Worm (Caenorhabditis elegans): ENCODE data around the gene K02D10.8.
A peak's percentile ranks its signal among the peaks of the same experiment; 100 is the strongest.

K02D10.8 gene

ce11 chrIII:8786077-8786476 is at the start of gene K02D10.8:
K02D10.8 (plus strand) TSS chrIII:8786377.
- TF ChIP-seq him-1 (tag; optimal IDR thresholded peaks at IDR 0.05) (no peak), W03F9.2 (tag; optimal IDR thresholded peaks at IDR 0.05) (no peak), dao-5 (tag; optimal IDR thresholded peaks at IDR 0.05) (no peak)

- TF ChIP-seq dao-5 (tag; optimal IDR thresholded peaks at IDR 0.05) = no peak
- TF ChIP-seq him-1 (tag; optimal IDR thresholded peaks at IDR 0.05) = no peak
- no peak for TF ChIP-seq W03F9.2 (tag; optimal IDR thresholded peaks at IDR 0.05)
Measured at ce11 chrIII:8737391-8737790, 48.8 kb upstream of the K02D10.8 start.

ce11 chrIII:8738289-8738688 is 47.9 kb upstream of the K02D10.8 start:
- TF ChIP-seq dao-5 (tag; optimal IDR thresholded peaks at IDR 0.05) = no peak
- no peak for TF ChIP-seq him-1 (tag; optimal IDR thresholded peaks at IDR 0.05)
- no peak for TF ChIP-seq W03F9.2 (tag; optimal IDR thresholded peaks at IDR 0.05)

ce11 chrIII:8739126-8739525 is 47.1 kb upstream of the K02D10.8 start:
- TF ChIP-seq W03F9.2 (tag; optimal IDR thresholded peaks at IDR 0.05) = no peak
- no peak for TF ChIP-seq dao-5 (tag; optimal IDR thresholded peaks at IDR 0.05)
- no peak for TF ChIP-seq him-1 (tag; optimal IDR thresholded peaks at IDR 0.05)

ce11 chrIII:8739786-8740185 is 46.4 kb upstream of the K02D10.8 start:
- TF ChIP-seq W03F9.2 (tag; optimal IDR thresholded peaks at IDR 0.05) (no peak), dao-5 (tag; optimal IDR thresholded peaks at IDR 0.05) (no peak), him-1 (tag; optimal IDR thresholded peaks at IDR 0.05) (no peak)

- TF ChIP-seq W03F9.2 (tag; optimal IDR thresholded peaks at IDR 0.05) (peak; percentile 91), dao-5 (tag; optimal IDR thresholded peaks at IDR 0.05) (no peak), him-1 (tag; optimal IDR thresholded peaks at IDR 0.05) (peak; percentile 93)
Measured at ce11 chrIII:8741276-8741860, 44.8 kb upstream of the K02D10.8 start, which contains the start of gene pdhk-2. pdhk-2 (minus strand) TSS chrIII:8741412.

- TF ChIP-seq W03F9.2 (tag; optimal IDR thresholded peaks at IDR 0.05) = no peak
Measured at ce11 chrIII:8741955-8742354, 44.2 kb upstream of the K02D10.8 start.

ce11 chrIII:8742584-8742983 is 43.6 kb upstream of the K02D10.8 start:
- TF ChIP-seq him-1 (tag; optimal IDR thresholded peaks at IDR 0.05) (no peak), W03F9.2 (tag; optimal IDR thresholded peaks at IDR 0.05) (no peak), dao-5 (tag; optimal IDR thresholded peaks at IDR 0.05) (no peak)

- no peak for TF ChIP-seq dao-5 (tag; optimal IDR thresholded peaks at IDR 0.05)
- TF ChIP-seq W03F9.2 (tag; optimal IDR thresholded peaks at IDR 0.05) = no peak
- TF ChIP-seq him-1 (tag; optimal IDR thresholded peaks at IDR 0.05) = no peak
Measured at ce11 chrIII:8743796-8744404, 42.3 kb upstream of the K02D10.8 start, which contains the start of gene ZK370.6. ZK370.6 (minus strand) TSS chrIII:8743846.

ce11 chrIII:8744765-8745164 is 41.4 kb upstream of the K02D10.8 start:
- TF ChIP-seq him-1 (tag; optimal IDR thresholded peaks at IDR 0.05) (no peak), W03F9.2 (tag; optimal IDR thresholded peaks at IDR 0.05) (no peak), dao-5 (tag; optimal IDR thresholded peaks at IDR 0.05) (no peak)

- TF ChIP-seq W03F9.2 (tag; optimal IDR thresholded peaks at IDR 0.05) (no peak), him-1 (tag; optimal IDR thresholded peaks at IDR 0.05) (no peak), dao-5 (tag; optimal IDR thresholded peaks at IDR 0.05) (no peak)
Measured at ce11 chrIII:8745214-8745613, 41.0 kb upstream of the K02D10.8 start.

- no peak for TF ChIP-seq W03F9.2 (tag; optimal IDR thresholded peaks at IDR 0.05)
- TF ChIP-seq dao-5 (tag; optimal IDR thresholded peaks at IDR 0.05) = no peak
- no peak for TF ChIP-seq him-1 (tag; optimal IDR thresholded peaks at IDR 0.05)
Measured at ce11 chrIII:8748620-8749019, 37.6 kb upstream of the K02D10.8 start.

- TF ChIP-seq W03F9.2 (tag; optimal IDR thresholded peaks at IDR 0.05) (no peak), him-1 (tag; optimal IDR thresholded peaks at IDR 0.05) (no peak), dao-5 (tag; optimal IDR thresholded peaks at IDR 0.05) (no peak)
Measured at ce11 chrIII:8749487-8749886, 36.7 kb upstream of the K02D10.8 start, which contains the start of gene sma-2. sma-2 (plus strand) TSS chrIII:8749680.

- TF ChIP-seq him-1 (tag; optimal IDR thresholded peaks at IDR 0.05) = no peak
Measured at ce11 chrIII:8750606-8751005, 35.6 kb upstream of the K02D10.8 start, which contains the start of gene ugtp-1. ugtp-1 (minus strand) TSS chrIII:8750706.

- no peak for TF ChIP-seq W03F9.2 (tag; optimal IDR thresholded peaks at IDR 0.05)
- TF ChIP-seq dao-5 (tag; optimal IDR thresholded peaks at IDR 0.05) = no peak
- no peak for TF ChIP-seq him-1 (tag; optimal IDR thresholded peaks at IDR 0.05)
Measured at ce11 chrIII:8754682-8755081, 31.5 kb upstream of the K02D10.8 start, which contains the start of gene tomm-70. tomm-70 (minus strand) TSS chrIII:8754750.
